Worm (Caenorhabditis elegans) whole organism, L4/young adult: ENCODE results near the gene C26D10.4.

Experiments
- W03F9.2 ChIP-seq: fragments of 150-350 bp; optimal IDR thresholded peaks from 2 replicates; lab custom pipeline; 2014; ENCODE audit warnings: missing biosample characterization, missing genetic modification characterization
- dao-5 ChIP-seq: sonication (generic microtip); optimal IDR thresholded peaks from 2 replicates; lab custom pipeline; 2016; ENCODE audit warnings: missing genotype, missing genetic modification characterization, moderate library complexity, missing compliant biosample characterization
- him-1 ChIP-seq: sonication (generic microtip); optimal IDR thresholded peaks from 2 replicates; lab custom pipeline; 2016; ENCODE audit warnings: missing genotype, missing genetic modification reagents, missing genetic modification characterization, missing compliant biosample characterization

ce11 chrII:8333643-8334042 is 4.1 kb downstream of the C26D10.4 start, which contains the start of gene C26D10.7:
- TF ChIP-seq him-1 (no peak), W03F9.2 (no peak), dao-5 (tag; lab: Kevin White, UChicago) (no peak)
